Fruit fly (Drosophila melanogaster) whole organism, embryonic: ENCODE results near the gene Blm.

Experiments
- Bdp1 ChIP-seq: fragments of 200-800 bp; sonication (Bioruptor generic); optimal IDR thresholded peaks from 3 replicates; lab custom pipeline; 2016; ENCODE audit warnings: missing biosample characterization, missing genetic modification characterization
- CG11247 ChIP-seq: fragments of 200-800 bp; sonication (Bioruptor generic); IDR thresholded peaks from 2 replicates; pipeline ENCODE4 v1.3.6; 2022; ENCODE audit warnings: missing biosample characterization, missing genetic modification characterization
- CG11560 ChIP-seq: fragments of 200-800 bp; sonication (Bioruptor generic); IDR thresholded peaks from 3 replicates; pipeline ENCODE4 v1.3.6; 2022; ENCODE audit warnings: missing biosample characterization, missing genetic modification characterization
- CG15269 ChIP-seq: fragments of 200-800 bp; sonication (Bioruptor generic); optimal IDR thresholded peaks from 2 replicates; lab custom pipeline; 2018; ENCODE audit warnings: missing biosample characterization, mild to moderate bottlenecking, missing genetic modification characterization, moderate library complexity
- CG15696 ChIP-seq: fragments of 200-800 bp; sonication (Bioruptor generic); optimal IDR thresholded peaks from 2 replicates; lab custom pipeline; 2019; ENCODE audit warnings: missing biosample characterization, mild to moderate bottlenecking, missing genetic modification characterization, moderate library complexity
- CG1602 ChIP-seq: fragments of 200-800 bp; sonication (Bioruptor generic); optimal IDR thresholded peaks from 3 replicates; lab custom pipeline; 2016; ENCODE audit warnings: missing biosample characterization, missing genetic modification characterization
- CG16779 ChIP-seq: fragments of 200-800 bp; sonication (Bioruptor generic); IDR thresholded peaks from 2 replicates; pipeline ENCODE4 v1.3.6; 2022; ENCODE audit warnings: missing biosample characterization, missing genetic modification characterization
- CG17912 ChIP-seq: fragments of 200-800 bp; sonication (Bioruptor generic); optimal IDR thresholded peaks from 2 replicates; lab custom pipeline; 2018; ENCODE audit warnings: missing biosample characterization, mild to moderate bottlenecking, missing genetic modification characterization
- CG2129 ChIP-seq: fragments of 200-800 bp; sonication (Bioruptor generic); IDR thresholded peaks from 2 replicates; pipeline ENCODE4 v1.3.6; 2022; ENCODE audit warnings: missing biosample characterization, missing genetic modification characterization; ENCODE audit not compliant: partially characterized antibody
- CG2199 ChIP-seq: fragments of 200-800 bp; sonication (Bioruptor generic); IDR thresholded peaks from 3 replicates; pipeline ENCODE4 v1.3.6; 2022; ENCODE audit warnings: missing biosample characterization, missing genetic modification characterization
- CG2889 ChIP-seq: fragments of 200-800 bp; sonication (Bioruptor generic); IDR thresholded peaks from 3 replicates; pipeline ENCODE4 v1.3.6; 2022; ENCODE audit warnings: missing biosample characterization, missing genetic modification characterization
- CG3065 ChIP-seq: fragments of 200-800 bp; sonication (Bioruptor generic); optimal IDR thresholded peaks from 2 replicates; lab custom pipeline; 2016; ENCODE audit warnings: missing biosample characterization, missing genetic modification characterization
- CG4282 ChIP-seq: fragments of 200-800 bp; sonication (Bioruptor generic); optimal IDR thresholded peaks from 2 replicates; lab custom pipeline; 2016; ENCODE audit warnings: missing biosample characterization, missing genetic modification characterization
- CG4424 ChIP-seq: fragments of 200-800 bp; sonication (Bioruptor generic); optimal IDR thresholded peaks from 3 replicates; lab custom pipeline; 2016; ENCODE audit warnings: missing biosample characterization, missing genetic modification characterization
- CG4730 ChIP-seq: fragments of 200-800 bp; sonication (Bioruptor generic); IDR thresholded peaks from 2 replicates; pipeline ENCODE4 v1.3.6; 2022; ENCODE audit warnings: missing biosample characterization, missing genetic modification characterization
- CG7357 ChIP-seq: fragments of 200-800 bp; sonication (Bioruptor generic); IDR thresholded peaks from 3 replicates; pipeline ENCODE4 v1.3.6; 2022; ENCODE audit warnings: missing biosample characterization, missing genetic modification characterization
- CG7745 ChIP-seq: fragments of 200-800 bp; sonication (Bioruptor generic); optimal IDR thresholded peaks from 2 replicates; lab custom pipeline; 2018; ENCODE audit warnings: missing biosample characterization, mild to moderate bottlenecking, missing genetic modification characterization, moderate library complexity
- CG8924 ChIP-seq: fragments of 200-800 bp; optimal IDR thresholded peaks from 3 replicates; lab custom pipeline; 2019; ENCODE audit warnings: missing biosample characterization, mild to moderate bottlenecking, missing genetic modification characterization, moderate library complexity
- CG9797 ChIP-seq: fragments of 200-800 bp; sonication (Bioruptor generic); optimal IDR thresholded peaks from 3 replicates; lab custom pipeline; 2018; ENCODE audit warnings: missing biosample characterization, mild to moderate bottlenecking, missing genetic modification characterization
- CG9932 ChIP-seq: fragments of 200-800 bp; sonication (Bioruptor generic); IDR thresholded peaks from 2 replicates; pipeline ENCODE4 v1.3.6; 2022; ENCODE audit warnings: missing biosample characterization, missing genetic modification characterization
- Camta ChIP-seq: fragments of 200-800 bp; sonication (Bioruptor generic); optimal IDR thresholded peaks from 2 replicates; lab custom pipeline; 2016; ENCODE audit warnings: missing biosample characterization, missing genetic modification characterization
- D19B ChIP-seq: fragments of 200-800 bp; sonication (Bioruptor generic); optimal IDR thresholded peaks from 2 replicates; lab custom pipeline; 2017; ENCODE audit warnings: missing biosample characterization, mild to moderate bottlenecking, missing genetic modification characterization
- Dad ChIP-seq: fragments of 200-800 bp; sonication (Bioruptor generic); optimal IDR thresholded peaks from 3 replicates; lab custom pipeline; 2016; ENCODE audit warnings: missing biosample characterization, missing genetic modification characterization
- GATAe ChIP-seq: fragments of 200-800 bp; sonication (Bioruptor generic); conservative IDR thresholded peaks from 2 replicates; pipeline ENCODE4 v1.3.6; 2022; ENCODE audit warnings: missing biosample characterization, missing genetic modification characterization
- NK7.1 ChIP-seq: fragments of 200-800 bp; sonication (Bioruptor generic); optimal IDR thresholded peaks from 3 replicates; lab custom pipeline; 2016; ENCODE audit warnings: missing biosample characterization, missing genetic modification characterization
- Nf-YC ChIP-seq: fragments of 200-800 bp; optimal IDR thresholded peaks from 3 replicates; lab custom pipeline; 2019; ENCODE audit warnings: missing biosample characterization, mild to moderate bottlenecking, missing genetic modification characterization, moderate library complexity
- Opbp ChIP-seq: fragments of 200-800 bp; sonication (Bioruptor generic); IDR thresholded peaks from 3 replicates; pipeline ENCODE4 v1.3.6; 2022; ENCODE audit warnings: missing biosample characterization, missing genetic modification characterization; ENCODE audit not compliant: partially characterized antibody
- Optix ChIP-seq: fragments of 200-800 bp; sonication (Bioruptor generic); IDR thresholded peaks from 3 replicates; pipeline ENCODE4 v1.3.6; 2022; ENCODE audit warnings: missing biosample characterization, missing genetic modification characterization
- Ravus ChIP-seq: fragments of 200-800 bp; sonication (Bioruptor generic); IDR thresholded peaks from 2 replicates; pipeline ENCODE4 v1.3.6; 2022; ENCODE audit warnings: missing biosample characterization, missing genetic modification characterization
- Side ChIP-seq: fragments of 200-800 bp; sonication (Bioruptor generic); optimal IDR thresholded peaks from 2 replicates; lab custom pipeline; 2016; ENCODE audit warnings: missing biosample characterization, missing genetic modification characterization
- TFAM ChIP-seq: fragments of 200-800 bp; sonication (Bioruptor generic); optimal IDR thresholded peaks from 2 replicates; lab custom pipeline; 2017; ENCODE audit warnings: missing biosample characterization, missing genetic modification characterization, inconsistent platforms
- Xrp1 ChIP-seq: fragments of 200-800 bp; sonication (Bioruptor generic); IDR thresholded peaks from 2 replicates; pipeline ENCODE4 v1.3.6; 2022; ENCODE audit warnings: missing biosample characterization, missing genetic modification characterization
- ara ChIP-seq: fragments of 200-800 bp; sonication (Bioruptor generic); IDR thresholded peaks from 2 replicates; pipeline ENCODE4 v1.3.6; 2022; ENCODE audit warnings: missing biosample characterization, missing genetic modification characterization
- br ChIP-seq: fragments of >200 bp; optimal IDR thresholded peaks from 2 replicates; lab custom pipeline; 2017
- crp ChIP-seq, 2 experiments: fragments of 200-800 bp; sonication (Bioruptor generic); optimal IDR thresholded peaks; 2 replicates in 1 of 2; 3 replicates in 1 of 2; lab custom pipeline; 2017; ENCODE audit warnings: missing biosample characterization in 2 of 2, missing genetic modification characterization in 2 of 2, mild to moderate bottlenecking in 1 of 2, moderate library complexity in 1 of 2
- dan ChIP-seq: fragments of 200-800 bp; sonication (Bioruptor generic); IDR thresholded peaks from 2 replicates; pipeline ENCODE4 v1.3.6; 2022; ENCODE audit warnings: missing biosample characterization, missing genetic modification characterization
- ewg ChIP-seq: fragments of 200-800 bp; sonication (Bioruptor generic); optimal IDR thresholded peaks from 3 replicates; lab custom pipeline; 2017; ENCODE audit warnings: mild to moderate bottlenecking, missing biosample characterization, missing genetic modification reagents, missing genetic modification characterization
- fd64A ChIP-seq: fragments of 200-800 bp; sonication (Bioruptor generic); optimal IDR thresholded peaks from 3 replicates; lab custom pipeline; 2018; ENCODE audit warnings: missing biosample characterization, mild to moderate bottlenecking, missing genetic modification characterization
- gce ChIP-seq: fragments of 200-800 bp; sonication (Bioruptor generic); IDR thresholded peaks from 3 replicates; pipeline ENCODE4 v1.3.6; 2022; ENCODE audit warnings: missing biosample characterization, missing genetic modification characterization
- hbn ChIP-seq: fragments of 200-800 bp; sonication (Bioruptor generic); IDR thresholded peaks from 2 replicates; pipeline ENCODE4 v1.3.6; 2022; ENCODE audit warnings: missing biosample characterization, missing genetic modification characterization; ENCODE audit not compliant: partially characterized antibody
- hth ChIP-seq: fragments of >200 bp; optimal IDR thresholded peaks from 2 replicates; lab custom pipeline; 2017; ENCODE audit warnings: inconsistent platforms
- kay ChIP-seq: fragments of 200-800 bp; sonication (Bioruptor generic); optimal IDR thresholded peaks from 2 replicates; lab custom pipeline; 2016; ENCODE audit warnings: missing biosample characterization, missing genetic modification characterization
- klu ChIP-seq: fragments of 200-800 bp; sonication (Bioruptor generic); IDR thresholded peaks from 2 replicates; pipeline ENCODE4 v1.3.6; 2022; ENCODE audit warnings: missing biosample characterization, missing genetic modification characterization
- lmd ChIP-seq: fragments of 200-800 bp; sonication (Bioruptor generic); IDR thresholded peaks from 2 replicates; pipeline ENCODE4 v1.3.6; 2022; ENCODE audit warnings: missing biosample characterization, missing genetic modification characterization
- odd ChIP-seq: fragments of 200-800 bp; sonication (Bioruptor generic); optimal IDR thresholded peaks from 2 replicates; lab custom pipeline; 2017; ENCODE audit warnings: missing biosample characterization, mild to moderate bottlenecking, missing genetic modification characterization
- otp ChIP-seq: fragments of 200-800 bp; sonication (Bioruptor generic); IDR thresholded peaks from 3 replicates; pipeline ENCODE4, ENCODE4 v1.3.6; 2022; ENCODE audit warnings: missing biosample characterization, missing genetic modification characterization
- ranshi ChIP-seq: fragments of 200-800 bp; sonication (Bioruptor generic); IDR thresholded peaks from 2 replicates; pipeline ENCODE4 v1.3.6; 2022; ENCODE audit warnings: missing biosample characterization, missing genetic modification characterization
- scrt ChIP-seq: fragments of 200-800 bp; sonication (Bioruptor generic); optimal IDR thresholded peaks from 2 replicates; lab custom pipeline; 2018; ENCODE audit warnings: missing biosample characterization, mild to moderate bottlenecking, missing genetic modification characterization, moderate library complexity
- tgo ChIP-seq: fragments of 200-800 bp; sonication (Bioruptor generic); IDR thresholded peaks from 3 replicates; pipeline ENCODE4 v1.3.6; 2022; ENCODE audit warnings: missing biosample characterization, missing genetic modification characterization
- vvl ChIP-seq: fragments of 200-800 bp; sonication (Bioruptor generic); IDR thresholded peaks from 2 replicates; pipeline ENCODE4 v1.3.6; 2022; ENCODE audit warnings: missing biosample characterization, missing genetic modification characterization
- wor ChIP-seq: fragments of 200-800 bp; sonication (Bioruptor generic); IDR thresholded peaks from 2 replicates; pipeline ENCODE4 v1.3.6; 2022; ENCODE audit warnings: missing biosample characterization, missing genetic modification characterization
- z ChIP-seq: fragments of 200-800 bp; sonication (Bioruptor generic); IDR thresholded peaks from 3 replicates; pipeline ENCODE4 v1.3.6; 2022; ENCODE audit warnings: missing biosample characterization, missing genetic modification characterization
- zfh1 ChIP-seq: fragments of 200-800 bp; sonication (Bioruptor generic); IDR thresholded peaks from 3 replicates; pipeline ENCODE4 v1.3.6; 2022; ENCODE audit warnings: missing biosample characterization, missing genetic modification characterization

The Blm gene

DNA sequence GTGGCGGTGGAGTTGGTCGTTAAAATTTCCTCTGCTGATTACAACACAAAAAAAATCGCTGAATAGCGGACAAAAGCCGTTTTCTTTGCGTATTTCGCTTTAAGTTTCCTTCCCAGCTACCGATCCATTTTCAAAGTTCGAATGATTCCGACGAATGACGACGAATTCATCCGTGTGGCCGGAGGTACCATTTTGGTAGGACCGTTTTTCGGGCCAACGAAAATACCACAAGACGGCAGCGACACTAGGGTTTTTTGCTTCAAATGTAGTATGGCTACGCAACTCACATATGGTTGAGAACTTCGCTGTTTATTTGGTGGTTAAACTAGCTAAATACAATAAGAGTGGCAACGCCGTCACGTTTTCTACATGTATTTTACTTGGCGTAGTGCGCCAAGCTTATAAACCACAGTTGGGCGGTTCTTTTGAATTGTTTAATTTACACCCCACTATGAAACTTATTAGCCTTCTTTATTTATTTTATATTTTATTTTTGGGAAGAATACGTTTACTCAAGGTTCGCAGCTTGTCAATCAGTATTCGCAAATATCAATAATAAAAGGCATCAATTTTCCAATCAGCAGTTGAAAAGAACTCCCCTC lies 22.8 kb upstream of the Blm start, which contains the start of gene Lk6 (continued):
- TF ChIP-seq wor (no peak), Opbp (GFP tag; lab: Robert Waterston, UW) (no peak), CG7357 (GFP tag; lab: Robert Waterston, UW) (peak; percentile 73; the same call in 2 of the 3 replicates), dan (GFP tag; lab: Robert Waterston, UW) (no peak), fd64A (no peak), hbn (no peak), CG16779 (GFP tag; lab: Robert Waterston, UW) (no peak), Bdp1 (peak; percentile 16), NK7.1 (no peak), CG1602 (GFP tag; lab: Kevin White, UChicago) (no peak), CG11247 (GFP tag; lab: Robert Waterston, UW) (no peak), CG11560 (tag; lab: Robert Waterston, UW) (no peak), gce (no peak), Ravus (no peak), CG9932 (GFP tag; lab: Robert Waterston, UW) (no peak), Optix (no peak), CG7745 (no peak), odd (GFP tag; lab: Kevin White, UChicago) (peak; percentile 72), CG2199 (GFP tag; lab: Robert Waterston, UW) (no peak), vvl (GFP tag; lab: Robert Waterston, UW) (no peak), Xrp1 (GFP tag; lab: Robert Waterston, UW) (no peak), CG9797 (GFP tag; lab: Kevin White, UChicago) (peak; percentile 100), CG15269 (tag; lab: Kevin White, UChicago) (peak; percentile 54), ara (GFP tag; lab: Robert Waterston, UW) (no peak), CG2889 (GFP tag; lab: Robert Waterston, UW) (no peak), tgo (GFP tag; lab: Robert Waterston, UW) (no peak), ranshi (GFP tag; lab: Robert Waterston, UW) (no peak), kay (GFP tag; lab: Kevin White, UChicago) (peak; percentile 10), CG4730 (no peak), CG15696 (no peak), crp (GFP tag; optimal IDR thresholded peaks at IDR 0.05; lab: Kevin White, UChicago) (peak in 1 of 2 experiments; percentile 25), CG4424 (GFP tag; lab: Kevin White, UChicago) (peak; percentile 42), hth (no peak), CG17912 (GFP tag; lab: Kevin White, UChicago) (peak; percentile 60), CG3065 (GFP tag; lab: Kevin White, UChicago) (no peak), otp (GFP tag; lab: Robert Waterston, UW) (no peak), D19B (no peak), GATAe (GFP tag; lab: Robert Waterston, UW) (no peak), z (no peak), zfh1 (GFP tag; lab: Robert Waterston, UW) (no peak), CG2129 (GFP tag; lab: Robert Waterston, UW) (no peak), CG8924 (tag; lab: Kevin White, UChicago) (peak; percentile 48), Nf-YC (tag; lab: Kevin White, UChicago) (peak; percentile 71), scrt (GFP tag; lab: Kevin White, UChicago) (peak; percentile 73), lmd (GFP tag; lab: Robert Waterston, UW) (no peak), br (lab: Kevin White, UChicago) (no peak), TFAM (GFP tag; lab: Kevin White, UChicago) (no peak), CG4282 (no peak), Dad (GFP tag; lab: Kevin White, UChicago) (peak; percentile 42), klu (GFP tag; lab: Robert Waterston, UW) (no peak), Camta (GFP tag; lab: Kevin White, UChicago) (no peak), Side (peak; percentile 70), ewg (no peak)
